Worm (Caenorhabditis elegans): Measurements from ENCODE around the gene srab-14.

The srab-14 gene

DNA sequence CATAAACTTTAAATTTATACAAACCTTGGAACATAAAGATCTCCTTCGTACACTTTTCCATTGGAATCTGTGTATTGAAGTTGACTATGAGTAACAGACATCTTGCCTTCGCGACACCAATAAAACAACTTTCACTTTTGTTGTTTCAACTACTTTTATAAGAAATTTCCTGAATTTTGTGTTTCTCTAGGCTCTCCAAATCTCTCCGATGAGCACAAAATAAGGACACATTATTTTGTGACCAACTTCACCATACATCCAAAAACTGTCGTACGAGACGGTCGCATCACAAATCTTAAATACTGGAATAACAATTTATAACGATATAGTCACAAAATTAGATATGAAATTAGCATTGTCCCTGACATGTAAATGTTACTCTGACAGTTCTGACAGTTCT lies 40.6 kb downstream of the srab-14 start, which contains the start of gene D1022.5:
Gene D1022.5 (minus strand): TSS at position 101 of the 400 bp plus-strand sequence.
- TF ChIP-seq ztf-23 (GFP tag; IDR thresholded peaks at IDR 0.05) (no peak), tab-1 (GFP tag; IDR thresholded peaks at IDR 0.05) (no peak), ref-1 (GFP tag; conservative IDR thresholded peaks at IDR 0.05) (no peak), med-1 (GFP tag; optimal IDR thresholded peaks at IDR 0.05; ENCODE audit: insufficient read depth) (no peak), flt-1 (GFP tag; IDR thresholded peaks at IDR 0.05) (no peak), klf-2 (GFP tag; conservative IDR thresholded peaks at IDR 0.05) (no peak), ztf-29 (GFP tag; IDR thresholded peaks at IDR 0.05) (no peak), T22C8.4 (GFP tag; IDR thresholded peaks at IDR 0.05) (no peak), cog-1 (tag; optimal IDR thresholded peaks at IDR 0.05) (no peak)

DNA sequence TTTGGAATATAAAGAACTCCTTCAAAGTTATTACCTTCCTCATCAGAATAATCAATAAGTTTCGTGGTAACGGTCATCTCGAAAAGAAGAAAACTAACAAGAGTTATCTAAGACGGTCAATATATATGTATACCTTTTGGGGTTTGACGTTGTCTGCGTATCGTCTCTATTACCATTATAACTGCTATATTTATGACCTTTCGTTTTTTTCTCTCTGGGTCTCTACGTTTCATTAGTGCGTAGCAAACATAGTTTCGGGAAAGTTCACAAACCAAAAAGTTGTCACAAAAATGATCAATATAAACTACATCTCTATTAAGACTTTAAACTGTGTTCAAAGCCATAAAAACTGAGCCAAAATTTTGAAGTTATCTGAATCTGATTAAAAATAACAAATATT lies 42.1 kb downstream of the srab-14 start, which contains the start of gene D1022.4:
Gene D1022.4 (minus strand): TSS at position 83 of the 400 bp plus-strand sequence.
- no peak for TF ChIP-seq med-1 (GFP tag; optimal IDR thresholded peaks at IDR 0.05; ENCODE audit: insufficient read depth)
- no peak for TF ChIP-seq ztf-29 (GFP tag; IDR thresholded peaks at IDR 0.05)
- TF ChIP-seq ref-1 (GFP tag; conservative IDR thresholded peaks at IDR 0.05): no peak
- no peak for TF ChIP-seq cog-1 (tag; optimal IDR thresholded peaks at IDR 0.05)
- no peak for TF ChIP-seq flt-1 (GFP tag; IDR thresholded peaks at IDR 0.05)
- no peak for TF ChIP-seq T22C8.4 (GFP tag; IDR thresholded peaks at IDR 0.05)
- no peak for TF ChIP-seq ztf-23 (GFP tag; IDR thresholded peaks at IDR 0.05)
- TF ChIP-seq klf-2 (GFP tag; conservative IDR thresholded peaks at IDR 0.05): no peak
- TF ChIP-seq tab-1 (GFP tag; IDR thresholded peaks at IDR 0.05): no peak

DNA sequence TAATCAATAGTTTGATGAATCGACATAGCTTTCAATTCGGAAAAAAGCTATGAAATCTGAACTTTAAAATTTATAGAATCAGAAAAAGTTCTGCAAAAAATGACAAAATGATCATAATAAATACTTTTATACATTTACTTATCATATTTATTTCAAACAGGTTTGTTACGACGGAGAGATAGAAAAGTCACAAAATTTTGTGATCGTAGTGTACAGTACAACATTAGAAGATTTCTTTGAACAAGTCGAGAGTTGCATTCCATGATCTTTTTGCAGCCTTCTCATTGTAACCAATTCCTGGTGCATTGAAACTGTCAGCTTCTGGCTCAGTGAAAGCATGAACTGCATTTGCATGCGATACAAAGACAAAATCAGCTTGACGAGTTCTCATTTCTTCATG lies 43.1 kb downstream of the srab-14 start, which contains the start of gene D1022.3:
Gene D1022.3 (minus strand): TSS at position 101 of the 400 bp plus-strand sequence.
- no peak for TF ChIP-seq tab-1 (GFP tag; IDR thresholded peaks at IDR 0.05)
- TF ChIP-seq ztf-23 (GFP tag; IDR thresholded peaks at IDR 0.05): no peak
- no peak for TF ChIP-seq med-1 (GFP tag; optimal IDR thresholded peaks at IDR 0.05; ENCODE audit: insufficient read depth)
- TF ChIP-seq ref-1 (GFP tag; conservative IDR thresholded peaks at IDR 0.05): no peak
- no peak for TF ChIP-seq T22C8.4 (GFP tag; IDR thresholded peaks at IDR 0.05)
- no peak for TF ChIP-seq flt-1 (GFP tag; IDR thresholded peaks at IDR 0.05)
- no peak for TF ChIP-seq ztf-29 (GFP tag; IDR thresholded peaks at IDR 0.05)
- no peak for TF ChIP-seq cog-1 (tag; optimal IDR thresholded peaks at IDR 0.05)

All from whole organism, midembryonic.